Fruit fly (Drosophila melanogaster) whole organism, wandering third instar larva: ENCODE results near the gene CG18557.

ENCODE experiments used
- Abd-B ChIP-seq: fragments of >200 bp; optimal IDR thresholded peaks from 2 replicates; lab custom pipeline; 2017; ENCODE audit warnings: missing biosample characterization, missing genetic modification characterization
- CG32264 ChIP-seq: fragments of 200-800 bp; sonication (Bioruptor generic); optimal IDR thresholded peaks from 2 replicates; lab custom pipeline; 2016; ENCODE audit warnings: missing biosample characterization, missing genetic modification characterization
- CG9705 ChIP-seq: fragments of 200-800 bp; sonication (Bioruptor generic); optimal IDR thresholded peaks from 2 replicates; lab custom pipeline; 2018; ENCODE audit warnings: missing biosample characterization, mild to moderate bottlenecking, missing genetic modification characterization
- Dif ChIP-seq: fragments of 200-275, 200-300 bp; sonication (Bioruptor generic); optimal IDR thresholded peaks from 2 replicates; lab custom pipeline; 2018; ENCODE audit warnings: missing biosample characterization, missing genetic modification characterization; ENCODE audit not compliant: partially characterized antibody
- HLH106 ChIP-seq: fragments of 200-800 bp; optimal IDR thresholded peaks from 3 replicates; lab custom pipeline; 2019; ENCODE audit warnings: missing biosample characterization, mild to moderate bottlenecking, missing genetic modification characterization, moderate library complexity
- Jra ChIP-seq: sonication (Bioruptor generic); optimal IDR thresholded peaks from 2 replicates; lab custom pipeline; 2016; ENCODE audit warnings: missing biosample characterization, missing genetic modification characterization
- N ChIP-seq: fragments of >200 bp; optimal IDR thresholded peaks from 2 replicates; lab custom pipeline; 2018; ENCODE audit warnings: missing biosample characterization, missing external identifiers, missing genetic modification characterization
- brk ChIP-seq: fragments of 200-800 bp; sonication (Bioruptor generic); optimal IDR thresholded peaks from 2 replicates; lab custom pipeline; 2016; ENCODE audit warnings: missing biosample characterization, mild to moderate bottlenecking, missing genetic modification characterization
- dsf ChIP-seq: sonication (Bioruptor generic); optimal IDR thresholded peaks from 2 replicates; lab custom pipeline; 2016; ENCODE audit warnings: missing biosample characterization, missing genetic modification characterization, borderline replicate concordance
- h ChIP-seq: fragments of 200-800 bp; sonication (Bioruptor generic); optimal IDR thresholded peaks from 3 replicates; lab custom pipeline; 2016; ENCODE audit warnings: missing biosample characterization, mild to moderate bottlenecking, missing genetic modification characterization
- sage ChIP-seq: fragments of 200-800 bp; sonication (Bioruptor generic); optimal IDR thresholded peaks from 2 replicates; lab custom pipeline; 2016; ENCODE audit warnings: missing biosample characterization, mild to moderate bottlenecking, missing genetic modification characterization
- tai ChIP-seq: sonication (Bioruptor generic); optimal IDR thresholded peaks from 2 replicates; lab custom pipeline; 2016; ENCODE audit warnings: missing biosample characterization, missing genetic modification characterization
- woc ChIP-seq: sonication (Bioruptor generic); optimal IDR thresholded peaks from 2 replicates; lab custom pipeline; 2016; ENCODE audit warnings: missing biosample characterization, mild to moderate bottlenecking, missing genetic modification characterization

DNA sequence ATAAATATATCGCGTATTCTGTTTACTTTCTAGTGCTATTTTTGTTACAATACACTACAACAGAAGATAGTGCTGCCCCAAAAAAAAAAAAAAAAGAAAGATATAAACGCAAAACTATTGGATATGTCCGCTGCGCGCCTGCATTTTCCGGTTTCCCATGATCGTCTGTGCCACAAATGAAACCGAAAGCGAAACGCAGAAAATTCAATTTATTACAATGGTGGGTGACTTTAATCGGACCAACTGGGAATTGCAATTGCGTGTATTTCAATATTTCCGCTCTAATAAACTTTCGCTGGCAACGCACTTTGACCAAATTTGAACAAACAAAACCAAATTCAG lies 17.1 kb upstream of the CG18557 start:
- no peak for TF ChIP-seq N (GFP tag; lab: Kevin White, UChicago)
- TF ChIP-seq dsf (GFP tag; lab: Kevin White, UChicago), result no peak
- TF ChIP-seq sage (GFP tag; lab: Kevin White, UChicago), result no peak
- TF ChIP-seq CG9705, result no peak
- no peak for TF ChIP-seq Abd-B (GFP tag; lab: Kevin White, UChicago)
- no peak for TF ChIP-seq tai (GFP tag; lab: Kevin White, UChicago)
- no peak for TF ChIP-seq Jra (GFP tag; lab: Kevin White, UChicago)
- TF ChIP-seq HLH106 (tag; lab: Kevin White, UChicago), result no peak
- TF ChIP-seq CG32264 (GFP tag; lab: Kevin White, UChicago), result no peak
- TF ChIP-seq Dif (GFP tag; lab: Kevin White, UChicago), result no peak
- TF ChIP-seq h (GFP tag; lab: Kevin White, UChicago), result no peak
- TF ChIP-seq woc (GFP tag; lab: Kevin White, UChicago), result no peak
- no peak for TF ChIP-seq brk (GFP tag; lab: Kevin White, UChicago)
